Fruit fly (Drosophila melanogaster) whole organism, embryonic: ENCODE data around the gene CG31807.

Experiments
- Adf1 ChIP-seq: fragments of 200-800 bp; sonication (Bioruptor generic); IDR thresholded peaks from 2 replicates; pipeline ENCODE4 v1.3.6; 2022; ENCODE audit warnings: missing biosample characterization, missing genetic modification characterization
- CG10274 ChIP-seq: fragments of 200-800 bp; sonication (Bioruptor generic); optimal IDR thresholded peaks from 3 replicates; lab custom pipeline; 2017; ENCODE audit warnings: missing biosample characterization, mild to moderate bottlenecking, missing genetic modification characterization
- CG10321 ChIP-seq: fragments of 200-800 bp; sonication (Bioruptor generic); IDR thresholded peaks from 2 replicates; pipeline ENCODE4 v1.3.6; 2022; ENCODE audit warnings: missing biosample characterization, missing genetic modification characterization
- CG10543 ChIP-seq: fragments of 200-800 bp; sonication (Bioruptor generic); optimal IDR thresholded peaks from 3 replicates; lab custom pipeline; 2017; ENCODE audit warnings: missing biosample characterization, mild to moderate bottlenecking, missing genetic modification characterization, moderate library complexity
- CG12155 ChIP-seq: fragments of 200-800 bp; sonication (Bioruptor generic); optimal IDR thresholded peaks from 3 replicates; lab custom pipeline; 2016; ENCODE audit warnings: missing biosample characterization, missing genetic modification characterization
- CG1233 ChIP-seq: fragments of 200-800 bp; sonication (Bioruptor generic); optimal IDR thresholded peaks from 4 replicates; lab custom pipeline; 2018; ENCODE audit warnings: missing biosample characterization, mild to moderate bottlenecking, missing genetic modification characterization
- CG12744 ChIP-seq: fragments of 200-800 bp; sonication (Bioruptor generic); optimal IDR thresholded peaks from 2 replicates; lab custom pipeline; 2016; ENCODE audit warnings: missing biosample characterization, missing genetic modification characterization
- CG12769 ChIP-seq: fragments of 200-800 bp; sonication (Bioruptor generic); optimal IDR thresholded peaks from 2 replicates; lab custom pipeline; 2019; ENCODE audit warnings: missing biosample characterization, mild to moderate bottlenecking, missing genetic modification characterization, moderate library complexity
- CG13424 ChIP-seq: fragments of 200-800 bp; sonication (Bioruptor generic); optimal IDR thresholded peaks from 2 replicates; lab custom pipeline; 2019; ENCODE audit warnings: missing biosample characterization, mild to moderate bottlenecking, missing genetic modification characterization, moderate library complexity
- CG14710 ChIP-seq: fragments of 200-800 bp; sonication (Bioruptor generic); optimal IDR thresholded peaks from 3 replicates; lab custom pipeline; 2019; ENCODE audit warnings: missing biosample characterization, mild to moderate bottlenecking, missing genetic modification characterization, moderate library complexity
- CG17359 ChIP-seq: fragments of 200-800 bp; sonication (Bioruptor generic); optimal IDR thresholded peaks from 3 replicates; lab custom pipeline; 2018; ENCODE audit warnings: missing biosample characterization, mild to moderate bottlenecking, missing genetic modification characterization, moderate library complexity
- CG17802 ChIP-seq: fragments of 200-800 bp; sonication (Bioruptor generic); optimal IDR thresholded peaks from 2 replicates; lab custom pipeline; 2018; ENCODE audit warnings: missing biosample characterization, mild to moderate bottlenecking, missing genetic modification characterization, moderate library complexity
- CG2199 ChIP-seq: fragments of 200-800 bp; sonication (Bioruptor generic); IDR thresholded peaks from 3 replicates; pipeline ENCODE4 v1.3.6; 2022; ENCODE audit warnings: missing biosample characterization, missing genetic modification characterization
- CG30020 ChIP-seq: fragments of 200-800 bp; optimal IDR thresholded peaks from 2 replicates; lab custom pipeline; 2019; ENCODE audit warnings: missing biosample characterization, mild to moderate bottlenecking, missing genetic modification characterization, moderate library complexity
- CG3163 ChIP-seq: fragments of 200-800 bp; sonication (Bioruptor generic); optimal IDR thresholded peaks from 3 replicates; lab custom pipeline; 2016; ENCODE audit warnings: missing biosample characterization, missing genetic modification characterization
- CG3726 ChIP-seq: fragments of 200-800 bp; sonication (Bioruptor generic); IDR thresholded peaks from 3 replicates; pipeline ENCODE4, ENCODE4 v1.3.6; 2022; ENCODE audit warnings: missing biosample characterization, missing genetic modification characterization
- CG4424 ChIP-seq: fragments of 200-800 bp; sonication (Bioruptor generic); optimal IDR thresholded peaks from 3 replicates; lab custom pipeline; 2016; ENCODE audit warnings: missing biosample characterization, missing genetic modification characterization
- CG5953 ChIP-seq: fragments of 200-800 bp; sonication (Bioruptor generic); IDR thresholded peaks from 2 replicates; pipeline ENCODE4 v1.3.6; 2022; ENCODE audit warnings: missing biosample characterization, missing genetic modification characterization
- CG6254 ChIP-seq: fragments of 200-800 bp; sonication (Bioruptor generic); optimal IDR thresholded peaks from 3 replicates; lab custom pipeline; 2017; ENCODE audit warnings: mild to moderate bottlenecking, missing biosample characterization, missing genetic modification reagents, missing genetic modification characterization
- CG7928 ChIP-seq: fragments of 200-800 bp; sonication (Bioruptor generic); optimal IDR thresholded peaks from 2 replicates; lab custom pipeline; 2017; ENCODE audit warnings: missing biosample characterization, mild to moderate bottlenecking, missing genetic modification characterization
- CG8089 ChIP-seq: fragments of 200-800 bp; sonication (Bioruptor generic); optimal IDR thresholded peaks from 3 replicates; lab custom pipeline; 2016; ENCODE audit warnings: missing biosample characterization, missing genetic modification characterization
- CG9215 ChIP-seq: fragments of 200-800 bp; sonication (Bioruptor generic); IDR thresholded peaks from 2 replicates; pipeline ENCODE4 v1.3.6; 2022; ENCODE audit warnings: missing biosample characterization, missing genetic modification characterization
- Dek ChIP-seq: fragments of 200-800 bp; sonication (Bioruptor generic); optimal IDR thresholded peaks from 3 replicates; lab custom pipeline; 2019; ENCODE audit warnings: missing biosample characterization, mild to moderate bottlenecking, missing genetic modification characterization, moderate library complexity
- Dip2 ChIP-seq: fragments of 200-800 bp; sonication (Bioruptor generic); IDR thresholded peaks from 2 replicates; pipeline ENCODE4 v1.3.6; 2022; ENCODE audit warnings: missing biosample characterization, missing genetic modification characterization
- ERR ChIP-seq: fragments of 200-800 bp; sonication (Bioruptor generic); optimal IDR thresholded peaks from 2 replicates; lab custom pipeline; 2016; ENCODE audit warnings: missing biosample characterization, missing genetic modification characterization
- HmgZ ChIP-seq: fragments of 200-800 bp; sonication (Bioruptor generic); optimal IDR thresholded peaks from 2 replicates; lab custom pipeline; 2018; ENCODE audit warnings: missing biosample characterization, mild to moderate bottlenecking, missing genetic modification characterization
- Lpt ChIP-seq: fragments of >200 bp; optimal IDR thresholded peaks from 2 replicates; lab custom pipeline; 2018; ENCODE audit warnings: missing biosample characterization, missing genetic modification characterization
- Stat92E ChIP-seq, 3 experiments: fragments of >200 bp in 2 of 3; fragments of 200-800 bp in 1 of 3; sonication (Bioruptor generic) in 1 of 3; optimal IDR thresholded peaks; 2 replicates each; lab custom pipeline; 2017 to 2019; ENCODE audit warnings: missing biosample characterization in 3 of 3, missing genetic modification characterization in 3 of 3, mild to moderate bottlenecking in 1 of 3, moderate library complexity in 1 of 3
- ac ChIP-seq: fragments of 200-800 bp; sonication (Bioruptor generic); optimal IDR thresholded peaks from 3 replicates; lab custom pipeline; 2017; ENCODE audit warnings: missing biosample characterization, mild to moderate bottlenecking, missing genetic modification characterization
- bbx ChIP-seq: fragments of 200-800 bp; sonication (Bioruptor generic); IDR thresholded peaks from 2 replicates; pipeline ENCODE4 v1.3.6; 2022; ENCODE audit warnings: missing biosample characterization, missing genetic modification characterization; ENCODE audit not compliant: partially characterized antibody
- bsh ChIP-seq, 2 experiments: fragments of 200-800 bp; sonication (Bioruptor generic); optimal IDR thresholded peaks; 2 replicates each; lab custom pipeline; 2017 to 2018; ENCODE audit warnings: mild to moderate bottlenecking in 2 of 2, missing biosample characterization in 2 of 2, missing genetic modification characterization in 2 of 2, moderate library complexity in 1 of 2
- croc ChIP-seq: fragments of 200-800 bp; sonication (Bioruptor generic); conservative IDR thresholded peaks from 3 replicates; pipeline ENCODE4 v1.3.6; 2022; ENCODE audit warnings: missing biosample characterization, missing genetic modification characterization
- cwo ChIP-seq: fragments of 200-800 bp; sonication (Bioruptor generic); optimal IDR thresholded peaks from 3 replicates; lab custom pipeline; 2017; ENCODE audit warnings: missing biosample characterization, missing genetic modification characterization, mild to moderate bottlenecking, moderate library complexity, missing genetic modification reagents
- emc ChIP-seq: fragments of 200-800 bp; sonication (Bioruptor generic); optimal IDR thresholded peaks from 2 replicates; lab custom pipeline; 2016; ENCODE audit warnings: missing biosample characterization, missing genetic modification characterization
- en ChIP-seq: fragments of 200-800 bp; sonication (Bioruptor generic); optimal IDR thresholded peaks from 2 replicates; lab custom pipeline; 2016; ENCODE audit warnings: missing biosample characterization, missing genetic modification characterization
- fd3F ChIP-seq: fragments of 200-800 bp; sonication (Bioruptor generic); optimal IDR thresholded peaks from 2 replicates; lab custom pipeline; 2018; ENCODE audit warnings: missing biosample characterization, mild to moderate bottlenecking, missing genetic modification characterization, moderate library complexity
- gce ChIP-seq: fragments of 200-800 bp; sonication (Bioruptor generic); IDR thresholded peaks from 3 replicates; pipeline ENCODE4 v1.3.6; 2022; ENCODE audit warnings: missing biosample characterization, missing genetic modification characterization
- hb ChIP-seq: fragments of 200-800 bp; sonication (Bioruptor generic); IDR thresholded peaks from 3 replicates; pipeline ENCODE4 v1.3.6; 2022; ENCODE audit warnings: missing biosample characterization, missing genetic modification characterization; ENCODE audit not compliant: partially characterized antibody
- jumu ChIP-seq: fragments of 200-800 bp; sonication (Bioruptor generic); optimal IDR thresholded peaks from 3 replicates; lab custom pipeline; 2016; ENCODE audit warnings: missing biosample characterization, missing genetic modification characterization
- lbe ChIP-seq: fragments of 200-800 bp; sonication (Bioruptor generic); optimal IDR thresholded peaks from 2 replicates; lab custom pipeline; 2016; ENCODE audit warnings: missing biosample characterization, mild to moderate bottlenecking, missing genetic modification characterization
- lilli ChIP-seq: fragments of 200-800 bp; sonication (Bioruptor generic); optimal IDR thresholded peaks from 3 replicates; lab custom pipeline; 2016; ENCODE audit warnings: missing biosample characterization, missing genetic modification characterization
- lmd ChIP-seq: fragments of 200-800 bp; sonication (Bioruptor generic); IDR thresholded peaks from 2 replicates; pipeline ENCODE4 v1.3.6; 2022; ENCODE audit warnings: missing biosample characterization, missing genetic modification characterization
- nom ChIP-seq: fragments of 200-800 bp; sonication (Bioruptor generic); optimal IDR thresholded peaks from 2 replicates; lab custom pipeline; 2017; ENCODE audit warnings: missing biosample characterization, missing genetic modification characterization, mild to moderate bottlenecking, moderate library complexity, missing genetic modification reagents
- odd ChIP-seq: fragments of 200-800 bp; sonication (Bioruptor generic); optimal IDR thresholded peaks from 2 replicates; lab custom pipeline; 2017; ENCODE audit warnings: missing biosample characterization, mild to moderate bottlenecking, missing genetic modification characterization
- rib ChIP-seq: fragments of 200-800 bp; sonication (Bioruptor generic); IDR thresholded peaks from 2 replicates; pipeline ENCODE4 v1.3.6; 2022; ENCODE audit warnings: missing biosample characterization, missing genetic modification characterization
- sim ChIP-seq: fragments of 200-800 bp; sonication (Bioruptor generic); IDR thresholded peaks from 2 replicates; pipeline ENCODE4 v1.3.6; 2022; ENCODE audit warnings: missing biosample characterization, missing genetic modification characterization
- sisA ChIP-seq: fragments of 200-800 bp; sonication (Bioruptor generic); IDR thresholded peaks from 2 replicates; pipeline ENCODE4 v1.3.6; 2022; ENCODE audit warnings: missing biosample characterization, missing genetic modification characterization
- ssp ChIP-seq: fragments of 200-800 bp; sonication (Bioruptor generic); IDR thresholded peaks from 2 replicates; pipeline ENCODE4 v1.3.6; 2022; ENCODE audit warnings: missing biosample characterization, missing genetic modification characterization
- vvl ChIP-seq: fragments of 200-800 bp; sonication (Bioruptor generic); IDR thresholded peaks from 2 replicates; pipeline ENCODE4 v1.3.6; 2022; ENCODE audit warnings: missing biosample characterization, missing genetic modification characterization
- z ChIP-seq: fragments of 200-800 bp; sonication (Bioruptor generic); IDR thresholded peaks from 3 replicates; pipeline ENCODE4 v1.3.6; 2022; ENCODE audit warnings: missing biosample characterization, missing genetic modification characterization
- zfh2 ChIP-seq: fragments of 200-800 bp; sonication (Bioruptor generic); optimal IDR thresholded peaks from 2 replicates; lab custom pipeline; 2016; ENCODE audit warnings: missing biosample characterization, missing genetic modification characterization

The CG31807 gene

dm6 chr2L:16703753-16704152 is 19.9 kb upstream of the CG31807 start (continued):
- TF ChIP-seq vvl (GFP tag; lab: Robert Waterston, UW) = peak; percentile 65
- no peak for TF ChIP-seq rib (GFP tag; lab: Robert Waterston, UW)
- no peak for TF ChIP-seq CG12744 (GFP tag; lab: Kevin White, UChicago)
- no peak for TF ChIP-seq cwo (GFP tag; lab: Kevin White, UChicago)
- TF ChIP-seq en (GFP tag; lab: Kevin White, UChicago) = peak; percentile 32
- no peak for TF ChIP-seq Adf1 (GFP tag; lab: Robert Waterston, UW)
- TF ChIP-seq emc = no peak
- no peak for TF ChIP-seq hb (GFP tag; lab: Robert Waterston, UW)
- TF ChIP-seq CG9215 (GFP tag; lab: Robert Waterston, UW) = no peak
- peak; percentile 27 for TF ChIP-seq jumu (GFP tag; lab: Kevin White, UChicago)
- no peak for TF ChIP-seq CG1233 (GFP tag; lab: Kevin White, UChicago)
- no peak; the same call in 1 of the 2 replicates for TF ChIP-seq sisA
- no peak for TF ChIP-seq Stat92E (GFP tag; optimal IDR thresholded peaks at IDR 0.05; lab: Kevin White, UChicago)
- no peak for TF ChIP-seq ac (GFP tag; lab: Kevin White, UChicago)
- no peak for TF ChIP-seq nom (GFP tag; lab: Kevin White, UChicago)
- no peak for TF ChIP-seq CG17359 (tag; lab: Kevin White, UChicago)
- TF ChIP-seq CG5953 = no peak
- peak; percentile 29 for TF ChIP-seq HmgZ
- TF ChIP-seq CG4424 = no peak
- TF ChIP-seq zfh2 = peak; percentile 59
- TF ChIP-seq lilli (GFP tag; lab: Kevin White, UChicago) = peak; percentile 70
- TF ChIP-seq fd3F (GFP tag; lab: Kevin White, UChicago) = peak; percentile 59
- TF ChIP-seq CG3163 = peak; percentile 8
- no peak for TF ChIP-seq CG6254 (GFP tag; lab: Kevin White, UChicago)
- TF ChIP-seq gce (GFP tag; lab: Robert Waterston, UW) = no peak
- no peak for TF ChIP-seq CG3726 (GFP tag; lab: Robert Waterston, UW)
- peak; percentile 42 for TF ChIP-seq Dek (tag; lab: Kevin White, UChicago)
- TF ChIP-seq z (GFP tag; lab: Robert Waterston, UW) = no peak
- no peak for TF ChIP-seq CG14710 (tag; lab: Kevin White, UChicago)
- no peak; the same call in 1 of the 2 replicates for TF ChIP-seq lmd (GFP tag; lab: Robert Waterston, UW)
- TF ChIP-seq CG30020 (tag; lab: Kevin White, UChicago) = peak; percentile 69
- no peak for TF ChIP-seq CG7928 (GFP tag; lab: Kevin White, UChicago)
- peak in 1 of 2 experiments; percentile 30 for TF ChIP-seq bsh (GFP tag; optimal IDR thresholded peaks at IDR 0.05; lab: Kevin White, UChicago)
- TF ChIP-seq CG8089 (GFP tag; lab: Kevin White, UChicago) = peak; percentile 13
- no peak for TF ChIP-seq ERR (GFP tag; lab: Kevin White, UChicago)
- peak; percentile 38 for TF ChIP-seq CG12769
- no peak for TF ChIP-seq sim (GFP tag; lab: Robert Waterston, UW)
- peak; percentile 70 for TF ChIP-seq CG10543 (GFP tag; lab: Kevin White, UChicago)
- no peak for TF ChIP-seq CG10274 (GFP tag; lab: Kevin White, UChicago)
- no peak for TF ChIP-seq lbe
- TF ChIP-seq bbx = peak; percentile 19; the same call in 1 of the 2 replicates
- TF ChIP-seq CG2199 (GFP tag; lab: Robert Waterston, UW) = no peak
- TF ChIP-seq Dip2 = no peak
- TF ChIP-seq ssp = no peak
- no peak for TF ChIP-seq CG10321
- TF ChIP-seq croc = no peak
- TF ChIP-seq Lpt = no peak
- TF ChIP-seq odd = no peak
- TF ChIP-seq CG12155 = peak; percentile 38
- peak; percentile 72 for TF ChIP-seq CG13424 (tag; lab: Kevin White, UChicago)
- no peak for TF ChIP-seq CG17802
